Fruit fly (Drosophila melanogaster): ENCODE results near the gene Pdk1.

Pdk1 gene

dm6 chr3L:136591-137280 is 7.5 kb downstream of the Pdk1 start (continued):
- TF ChIP-seq fd64A (GFP tag; optimal IDR thresholded peaks at IDR 0.05): peak; percentile 22
- TF ChIP-seq CG18764 (GFP tag; optimal IDR thresholded peaks at IDR 0.05): no peak
- no peak for TF ChIP-seq sc (optimal IDR thresholded peaks at IDR 0.05)
- no peak for TF ChIP-seq sc (GFP tag; optimal IDR thresholded peaks at IDR 0.05)
- TF ChIP-seq cwo (GFP tag; optimal IDR thresholded peaks at IDR 0.05): peak; percentile 89
- TF ChIP-seq CG34376 (GFP tag; optimal IDR thresholded peaks at IDR 0.05): peak; percentile 23
- TF ChIP-seq Nf-YA (GFP tag; IDR thresholded peaks at IDR 0.05): 0 out of 2 replicates have a peak, but pooled peaks have one; percentile 7
- TF ChIP-seq btn (GFP tag; optimal IDR thresholded peaks at IDR 0.05): no peak
- TF ChIP-seq CG31441 (GFP tag; IDR thresholded peaks at IDR 0.05): no peak
- no peak for TF ChIP-seq H2.0 (GFP tag; IDR thresholded peaks at IDR 0.05)
- no peak for TF ChIP-seq CG3065 (GFP tag; optimal IDR thresholded peaks at IDR 0.05)
- no peak for TF ChIP-seq CG4404 (GFP tag; IDR thresholded peaks at IDR 0.05)
- TF ChIP-seq NfI (GFP tag; optimal IDR thresholded peaks at IDR 0.05): no peak
- no peak for TF ChIP-seq Taf1 (GFP tag; IDR thresholded peaks at IDR 0.05)
- TF ChIP-seq sob (GFP tag; IDR thresholded peaks at IDR 0.05): peak; percentile 25; the same call in 1 of the 2 replicates
- no peak for TF ChIP-seq gcm (GFP tag; optimal IDR thresholded peaks at IDR 0.05)
- TF ChIP-seq CG10543 (GFP tag; optimal IDR thresholded peaks at IDR 0.05): no peak
- no peak for TF ChIP-seq ash1 (GFP tag; optimal IDR thresholded peaks at IDR 0.05)
- no peak for TF ChIP-seq CG4854 (GFP tag; optimal IDR thresholded peaks at IDR 0.05)
- no peak for TF ChIP-seq CG2712 (tag; optimal IDR thresholded peaks at IDR 0.05)
- TF ChIP-seq p53 (GFP tag; optimal IDR thresholded peaks at IDR 0.05): no peak
- TF ChIP-seq CG13775 (GFP tag; optimal IDR thresholded peaks at IDR 0.05): no peak
- no peak for TF ChIP-seq CHES-1-like (GFP tag; optimal IDR thresholded peaks at IDR 0.05)
- no peak for TF ChIP-seq Abd-B (GFP tag; optimal IDR thresholded peaks at IDR 0.05)
- TF ChIP-seq CG18011 (GFP tag; optimal IDR thresholded peaks at IDR 0.05): peak; percentile 93
- no peak for TF ChIP-seq CG7786 (GFP tag; optimal IDR thresholded peaks at IDR 0.05)
- no peak for TF ChIP-seq CG13424 (tag; optimal IDR thresholded peaks at IDR 0.05)
- TF ChIP-seq Ada2b (GFP tag; IDR thresholded peaks at IDR 0.05): no peak
- TF ChIP-seq CG16779 (GFP tag; IDR thresholded peaks at IDR 0.05): 0 out of 2 replicates have a peak, but pooled peaks have one; percentile 12
- TF ChIP-seq CG3407 (GFP tag; optimal IDR thresholded peaks at IDR 0.05): peak; percentile 11
- no peak for TF ChIP-seq shn (GFP tag; optimal IDR thresholded peaks at IDR 0.05)
- no peak for TF ChIP-seq fru (optimal IDR thresholded peaks at IDR 0.05)
- no peak for TF ChIP-seq Drgx (GFP tag; IDR thresholded peaks at IDR 0.05)
- TF ChIP-seq her (GFP tag; optimal IDR thresholded peaks at IDR 0.05): no peak
- no peak for TF ChIP-seq CG18476 (GFP tag; optimal IDR thresholded peaks at IDR 0.05)
- TF ChIP-seq GATAe (GFP tag; conservative IDR thresholded peaks at IDR 0.05): peak; percentile 62
- no peak for TF ChIP-seq Oaz (GFP tag; IDR thresholded peaks at IDR 0.05)
- no peak for TF ChIP-seq CG9437 (GFP tag; optimal IDR thresholded peaks at IDR 0.05)
- no peak for TF ChIP-seq CG14667 (GFP tag; IDR thresholded peaks at IDR 0.05)
- TF ChIP-seq CG14441 (GFP tag; IDR thresholded peaks at IDR 0.05): no peak
- TF ChIP-seq wek (GFP tag; optimal IDR thresholded peaks at IDR 0.05): peak; percentile 17
- TF ChIP-seq Fer3 (tag; optimal IDR thresholded peaks at IDR 0.05): no peak
- TF ChIP-seq cad (GFP tag; optimal IDR thresholded peaks at IDR 0.05): no peak
- TF ChIP-seq sug (tag; optimal IDR thresholded peaks at IDR 0.05): peak; percentile 25
- no peak for TF ChIP-seq prd (optimal IDR thresholded peaks at IDR 0.05)
- TF ChIP-seq prd (GFP tag; IDR thresholded peaks at IDR 0.05): no peak
- no peak for TF ChIP-seq Ets65A (GFP tag)
- no peak for TF ChIP-seq CG15269 (tag; optimal IDR thresholded peaks at IDR 0.05)
- TF ChIP-seq seq (GFP tag; IDR thresholded peaks at IDR 0.05): no peak
- no peak for TF ChIP-seq Lhr (GFP tag; optimal IDR thresholded peaks at IDR 0.05)
- no peak for TF ChIP-seq Bdp1 (GFP tag; optimal IDR thresholded peaks at IDR 0.05)
- TF ChIP-seq CG13123 (GFP tag; optimal IDR thresholded peaks at IDR 0.05): no peak

Measured in whole organism, embryonic.